Fruit fly (Drosophila melanogaster): Measurements from ENCODE around the gene Cyt-c-d.

Cyt-c-d gene

dm6 chr2L:16720707-16721700 is 5.3 kb downstream of the Cyt-c-d start:
- TF ChIP-seq Jra (GFP tag; optimal IDR thresholded peaks at IDR 0.05) (peak; percentile 96), dmrt93B (GFP tag; optimal IDR thresholded peaks at IDR 0.05) (peak; percentile 93), CG32264 (GFP tag; optimal IDR thresholded peaks at IDR 0.05) (peak; percentile 87), OdsH (GFP tag; optimal IDR thresholded peaks at IDR 0.05) (peak; percentile 98), CG9705 (GFP tag; optimal IDR thresholded peaks at IDR 0.05) (peak; percentile 63), ey (GFP tag; optimal IDR thresholded peaks at IDR 0.05) (peak; percentile 97), lola (GFP tag; optimal IDR thresholded peaks at IDR 0.05) (no peak), Hnf4 (GFP tag; optimal IDR thresholded peaks at IDR 0.05) (peak; percentile 97), sv (GFP tag; optimal IDR thresholded peaks at IDR 0.05) (peak; percentile 93), pan (optimal IDR thresholded peaks at IDR 0.05) (no peak), tai (GFP tag; optimal IDR thresholded peaks at IDR 0.05) (peak; percentile 94), Hr78 (GFP tag; optimal IDR thresholded peaks at IDR 0.05) (no peak), Rel (GFP tag; optimal IDR thresholded peaks at IDR 0.05) (peak; percentile 85), Rel (tag; optimal IDR thresholded peaks at IDR 0.05) (peak; percentile 93), brk (GFP tag; optimal IDR thresholded peaks at IDR 0.05) (peak; percentile 97), Myc (optimal IDR thresholded peaks at IDR 0.05) (no peak), br (GFP tag; optimal IDR thresholded peaks at IDR 0.05) (peak; percentile 92), sage (GFP tag; optimal IDR thresholded peaks at IDR 0.05) (peak; percentile 94), Hr83 (GFP tag; optimal IDR thresholded peaks at IDR 0.05; ENCODE audit: poor library complexity, severe bottlenecking) (peak; percentile 25), Sp1 (GFP tag; optimal IDR thresholded peaks at IDR 0.05) (peak; percentile 96), jim (GFP tag; optimal IDR thresholded peaks at IDR 0.05) (no peak), Mio (GFP tag; optimal IDR thresholded peaks at IDR 0.05) (peak; percentile 38), N (GFP tag; optimal IDR thresholded peaks at IDR 0.05) (no peak), foxo (GFP tag; optimal IDR thresholded peaks at IDR 0.05) (peak; percentile 73 to 98), dsf (GFP tag; optimal IDR thresholded peaks at IDR 0.05; ENCODE audit: borderline replicate concordance) (peak; percentile 87), Vsx2 (GFP tag; optimal IDR thresholded peaks at IDR 0.05; ENCODE audit: partially characterized antibody) (no peak), psq (GFP tag; optimal IDR thresholded peaks at IDR 0.05) (peak; percentile 95), GATAd (GFP tag; optimal IDR thresholded peaks at IDR 0.05) (peak; percentile 91), Abd-B (GFP tag; optimal IDR thresholded peaks at IDR 0.05) (no peak), woc (GFP tag; optimal IDR thresholded peaks at IDR 0.05) (peak; percentile 86), h (GFP tag; optimal IDR thresholded peaks at IDR 0.05) (peak; percentile 98), CrebA (GFP tag; optimal IDR thresholded peaks at IDR 0.05; ENCODE audit: borderline replicate concordance) (no peak), usp (GFP tag; optimal IDR thresholded peaks at IDR 0.05) (no peak), rgr (GFP tag; optimal IDR thresholded peaks at IDR 0.05) (peak; percentile 98), dl (GFP tag; optimal IDR thresholded peaks at IDR 0.05; ENCODE audit: insufficient read depth in 1 of 2, partially characterized antibody in 2 of 2) (no peak), fru (GFP tag; optimal IDR thresholded peaks at IDR 0.05) (peak; percentile 96), Dfd (GFP tag; optimal IDR thresholded peaks at IDR 0.05) (peak; percentile 64), HLH106 (tag; optimal IDR thresholded peaks at IDR 0.05) (peak; percentile 96), Dif (GFP tag; optimal IDR thresholded peaks at IDR 0.05; ENCODE audit: partially characterized antibody) (peak; percentile 58)

- TF ChIP-seq Jra (GFP tag; optimal IDR thresholded peaks at IDR 0.05): no peak
- TF ChIP-seq Rel (GFP tag; optimal IDR thresholded peaks at IDR 0.05): no peak
- TF ChIP-seq Rel (tag; optimal IDR thresholded peaks at IDR 0.05): no peak
- TF ChIP-seq ey (GFP tag; optimal IDR thresholded peaks at IDR 0.05): no peak
- no peak for TF ChIP-seq dmrt93B (GFP tag; optimal IDR thresholded peaks at IDR 0.05)
- TF ChIP-seq dsf (GFP tag; optimal IDR thresholded peaks at IDR 0.05; ENCODE audit: borderline replicate concordance): no peak
- TF ChIP-seq foxo (GFP tag; optimal IDR thresholded peaks at IDR 0.05): no peak
- no peak for TF ChIP-seq Vsx2 (GFP tag; optimal IDR thresholded peaks at IDR 0.05; ENCODE audit: partially characterized antibody)
- no peak for TF ChIP-seq dl (GFP tag; optimal IDR thresholded peaks at IDR 0.05; ENCODE audit: insufficient read depth in 1 of 2, partially characterized antibody in 2 of 2)
Observed at dm6 chr2L:16722596-16722995, 6.9 kb downstream of the Cyt-c-d start.
